Fruit fly (Drosophila melanogaster) whole organism, embryonic: ENCODE data around the gene Cdc7.

Experiments
- Abd-B ChIP-seq: fragments of 200-800 bp; sonication (Bioruptor generic); optimal IDR thresholded peaks from 2 replicates; lab custom pipeline; 2018; ENCODE audit warnings: missing biosample characterization, mild to moderate bottlenecking, missing genetic modification characterization, moderate library complexity
- CG10274 ChIP-seq: fragments of 200-800 bp; sonication (Bioruptor generic); optimal IDR thresholded peaks from 3 replicates; lab custom pipeline; 2017; ENCODE audit warnings: missing biosample characterization, mild to moderate bottlenecking, missing genetic modification characterization
- CG10431 ChIP-seq: fragments of 200-800 bp; sonication (Bioruptor generic); optimal IDR thresholded peaks from 3 replicates; lab custom pipeline; 2018; ENCODE audit warnings: missing biosample characterization, mild to moderate bottlenecking, missing genetic modification characterization
- CG10565 ChIP-seq: fragments of 200-800 bp; sonication (Bioruptor generic); optimal IDR thresholded peaks from 3 replicates; lab custom pipeline; 2016; ENCODE audit warnings: missing biosample characterization, mild to moderate bottlenecking, missing genetic modification characterization
- CG12236 ChIP-seq: fragments of 200-800 bp; sonication (Bioruptor generic); optimal IDR thresholded peaks from 2 replicates; lab custom pipeline; 2016; ENCODE audit warnings: missing biosample characterization, missing genetic modification characterization
- CG13894 ChIP-seq: fragments of 200-800 bp; sonication (Bioruptor generic); optimal IDR thresholded peaks from 3 replicates; lab custom pipeline; 2018; ENCODE audit warnings: missing biosample characterization, mild to moderate bottlenecking, missing genetic modification characterization, moderate library complexity
- CG14014 ChIP-seq: fragments of 200-800 bp; sonication (Bioruptor generic); IDR thresholded peaks from 2 replicates; pipeline ENCODE4 v1.3.6; 2022; ENCODE audit warnings: missing biosample characterization, missing genetic modification characterization
- CG2129 ChIP-seq: fragments of 200-800 bp; sonication (Bioruptor generic); IDR thresholded peaks from 2 replicates; pipeline ENCODE4 v1.3.6; 2022; ENCODE audit warnings: missing biosample characterization, missing genetic modification characterization; ENCODE audit not compliant: partially characterized antibody
- CG30020 ChIP-seq: fragments of 200-800 bp; optimal IDR thresholded peaks from 2 replicates; lab custom pipeline; 2019; ENCODE audit warnings: missing biosample characterization, mild to moderate bottlenecking, missing genetic modification characterization, moderate library complexity
- CG3163 ChIP-seq: fragments of 200-800 bp; sonication (Bioruptor generic); optimal IDR thresholded peaks from 3 replicates; lab custom pipeline; 2016; ENCODE audit warnings: missing biosample characterization, missing genetic modification characterization
- CG4404 ChIP-seq: fragments of 200-800 bp; sonication (Bioruptor generic); IDR thresholded peaks from 2 replicates; pipeline ENCODE4 v1.3.6; 2022; ENCODE audit warnings: missing biosample characterization, missing genetic modification characterization
- CG6683 ChIP-seq: fragments of 200-800 bp; sonication (Bioruptor generic); optimal IDR thresholded peaks from 2 replicates; lab custom pipeline; 2017; ENCODE audit warnings: missing biosample characterization, mild to moderate bottlenecking, missing genetic modification characterization, missing genetic modification reagents
- CG7357 ChIP-seq: fragments of 200-800 bp; sonication (Bioruptor generic); IDR thresholded peaks from 3 replicates; pipeline ENCODE4 v1.3.6; 2022; ENCODE audit warnings: missing biosample characterization, missing genetic modification characterization
- CG7987 ChIP-seq: fragments of 200-800 bp; sonication (Bioruptor generic); optimal IDR thresholded peaks from 2 replicates; lab custom pipeline; 2018; ENCODE audit warnings: missing biosample characterization, mild to moderate bottlenecking, missing genetic modification characterization, moderate library complexity
- CG9609 ChIP-seq: fragments of 200-800 bp; sonication (Bioruptor generic); optimal IDR thresholded peaks from 3 replicates; lab custom pipeline; 2016; ENCODE audit warnings: missing biosample characterization, missing genetic modification characterization
- CkIIα-i1 ChIP-seq: fragments of 200-800 bp; sonication (Bioruptor generic); IDR thresholded peaks from 2 replicates; pipeline ENCODE4 v1.3.6; 2022; ENCODE audit warnings: missing biosample characterization, missing genetic modification characterization
- D19B ChIP-seq: fragments of 200-800 bp; sonication (Bioruptor generic); optimal IDR thresholded peaks from 2 replicates; lab custom pipeline; 2017; ENCODE audit warnings: missing biosample characterization, mild to moderate bottlenecking, missing genetic modification characterization
- Dp ChIP-seq: fragments of 200-800 bp; sonication (Bioruptor generic); optimal IDR thresholded peaks from 2 replicates; lab custom pipeline; 2018; ENCODE audit warnings: missing biosample characterization, mild to moderate bottlenecking, missing genetic modification characterization, moderate library complexity
- Gug ChIP-seq: fragments of 200-800 bp; sonication (Bioruptor generic); IDR thresholded peaks from 4 replicates; pipeline ENCODE4 v1.3.6; 2022; ENCODE audit warnings: missing biosample characterization, missing genetic modification characterization
- HHEX ChIP-seq: fragments of 200-800 bp; sonication (Bioruptor generic); optimal IDR thresholded peaks from 3 replicates; lab custom pipeline; 2017; ENCODE audit warnings: missing biosample characterization, mild to moderate bottlenecking, missing genetic modification characterization, missing genetic modification reagents
- Hr78 ChIP-seq, 2 experiments: fragments of 200-800 bp in 1 of 2; fragments of >200 bp in 1 of 2; sonication (Bioruptor generic) in 1 of 2; optimal IDR thresholded peaks; 2 replicates each; lab custom pipeline; 2017 to 2019; ENCODE audit warnings: missing biosample characterization in 2 of 2, missing genetic modification characterization in 2 of 2, mild to moderate bottlenecking in 1 of 2, moderate library complexity in 1 of 2
- Hsf ChIP-seq: fragments of 200-800 bp; sonication (Bioruptor generic); optimal IDR thresholded peaks from 3 replicates; lab custom pipeline; 2016; ENCODE audit warnings: missing biosample characterization, missing genetic modification characterization
- Mad ChIP-seq: fragments of 200-800 bp; sonication (Bioruptor generic); optimal IDR thresholded peaks from 2 replicates; lab custom pipeline; 2016; ENCODE audit warnings: missing biosample characterization, missing genetic modification characterization
- Neu2 ChIP-seq: fragments of 200-800 bp; sonication (Bioruptor generic); optimal IDR thresholded peaks from 3 replicates; lab custom pipeline; 2016; ENCODE audit warnings: missing biosample characterization, missing genetic modification characterization, borderline replicate concordance
- NfI ChIP-seq: fragments of 200-800 bp; sonication (Bioruptor generic); optimal IDR thresholded peaks from 3 replicates; lab custom pipeline; 2018; ENCODE audit warnings: missing biosample characterization, mild to moderate bottlenecking, missing genetic modification characterization, moderate library complexity
- Ssrp ChIP-seq: fragments of 200-800 bp; sonication (Bioruptor generic); optimal IDR thresholded peaks from 2 replicates; lab custom pipeline; 2018; ENCODE audit warnings: missing biosample characterization, mild to moderate bottlenecking, missing genetic modification characterization, moderate library complexity
- aop ChIP-seq: fragments of 200-800 bp; sonication (Bioruptor generic); IDR thresholded peaks from 2 replicates; pipeline ENCODE4 v1.3.6; 2022; ENCODE audit warnings: missing biosample characterization, missing genetic modification characterization
- br ChIP-seq: fragments of >200 bp; optimal IDR thresholded peaks from 2 replicates; lab custom pipeline; 2017
- caup ChIP-seq: fragments of 200-800 bp; sonication (Bioruptor generic); optimal IDR thresholded peaks from 3 replicates; lab custom pipeline; 2017; ENCODE audit warnings: missing biosample characterization, mild to moderate bottlenecking, missing genetic modification characterization, moderate library complexity; ENCODE audit not compliant: severe bottlenecking
- exex ChIP-seq: fragments of 200-800 bp; sonication (Bioruptor generic); optimal IDR thresholded peaks from 4 replicates; lab custom pipeline; 2018; ENCODE audit warnings: missing biosample characterization, mild to moderate bottlenecking, missing genetic modification characterization, moderate library complexity
- fd102C ChIP-seq: fragments of 200-800 bp; sonication (Bioruptor generic); optimal IDR thresholded peaks from 2 replicates; lab custom pipeline; 2018; ENCODE audit warnings: missing biosample characterization, mild to moderate bottlenecking, missing genetic modification characterization, moderate library complexity
- fd3F ChIP-seq: fragments of 200-800 bp; sonication (Bioruptor generic); optimal IDR thresholded peaks from 2 replicates; lab custom pipeline; 2018; ENCODE audit warnings: missing biosample characterization, mild to moderate bottlenecking, missing genetic modification characterization, moderate library complexity
- gro ChIP-seq: fragments of 200-800 bp; sonication (Bioruptor generic); optimal IDR thresholded peaks from 2 replicates; lab custom pipeline; 2016; ENCODE audit warnings: missing biosample characterization, missing genetic modification characterization
- hb ChIP-seq: fragments of 200-800 bp; sonication (Bioruptor generic); IDR thresholded peaks from 3 replicates; pipeline ENCODE4 v1.3.6; 2022; ENCODE audit warnings: missing biosample characterization, missing genetic modification characterization; ENCODE audit not compliant: partially characterized antibody
- hkb ChIP-seq, 2 experiments: fragments of 200-800 bp in 1 of 2; fragments of >200 bp in 1 of 2; sonication (Bioruptor generic) in 1 of 2; IDR thresholded peaks in 1 of 2; optimal IDR thresholded peaks in 1 of 2; 2 replicates each; pipeline versions ENCODE4 v1.3.6 to Lab custom; 2017 to 2022; ENCODE audit warnings: missing biosample characterization in 1 of 2, missing genetic modification characterization in 1 of 2
- ind ChIP-seq: fragments of 200-800 bp; sonication (Bioruptor generic); optimal IDR thresholded peaks from 3 replicates; lab custom pipeline; 2016; ENCODE audit warnings: missing biosample characterization, missing genetic modification characterization
- lilli ChIP-seq: fragments of 200-800 bp; sonication (Bioruptor generic); optimal IDR thresholded peaks from 3 replicates; lab custom pipeline; 2016; ENCODE audit warnings: missing biosample characterization, missing genetic modification characterization
- mam ChIP-seq: fragments of 200-800 bp; sonication (Bioruptor generic); optimal IDR thresholded peaks from 3 replicates; lab custom pipeline; 2016; ENCODE audit warnings: missing biosample characterization, missing genetic modification characterization
- nom ChIP-seq: fragments of 200-800 bp; sonication (Bioruptor generic); optimal IDR thresholded peaks from 2 replicates; lab custom pipeline; 2017; ENCODE audit warnings: missing biosample characterization, missing genetic modification characterization, mild to moderate bottlenecking, moderate library complexity, missing genetic modification reagents
- peb ChIP-seq: fragments of 200-800 bp; sonication (Bioruptor generic); IDR thresholded peaks from 2 replicates; pipeline ENCODE4 v1.3.6; 2022; ENCODE audit warnings: missing biosample characterization, missing genetic modification characterization
- sug ChIP-seq: fragments of 200-800 bp; optimal IDR thresholded peaks from 2 replicates; lab custom pipeline; 2019; ENCODE audit warnings: missing biosample characterization, mild to moderate bottlenecking, missing genetic modification characterization, moderate library complexity
- tgo ChIP-seq: fragments of 200-800 bp; sonication (Bioruptor generic); IDR thresholded peaks from 3 replicates; pipeline ENCODE4 v1.3.6; 2022; ENCODE audit warnings: missing biosample characterization, missing genetic modification characterization
- tll ChIP-seq, 2 experiments: fragments of 200-800 bp in 1 of 2; fragments of >200 bp in 1 of 2; sonication (Bioruptor generic) in 1 of 2; optimal IDR thresholded peaks; 2 replicates each; lab custom pipeline; 2017 to 2019; ENCODE audit warnings: missing biosample characterization in 2 of 2, missing genetic modification characterization in 2 of 2, mild to moderate bottlenecking in 1 of 2, moderate library complexity in 1 of 2
- toy ChIP-seq: fragments of 200-800 bp; sonication (Bioruptor generic); IDR thresholded peaks from 2 replicates; pipeline ENCODE4 v1.3.6; 2022; ENCODE audit warnings: missing biosample characterization, missing genetic modification characterization
- trem ChIP-seq: fragments of 200-800 bp; optimal IDR thresholded peaks from 3 replicates; lab custom pipeline; 2019; ENCODE audit warnings: missing biosample characterization, mild to moderate bottlenecking, missing genetic modification characterization, moderate library complexity
- ttk ChIP-seq: fragments of 200-800 bp; sonication (Bioruptor generic); IDR thresholded peaks from 2 replicates; pipeline ENCODE4 v2.1.2; 2022; ENCODE audit warnings: missing biosample characterization, missing genetic modification characterization
- tup ChIP-seq: fragments of 200-800 bp; sonication (Bioruptor generic); optimal IDR thresholded peaks from 2 replicates; lab custom pipeline; 2016; ENCODE audit warnings: missing biosample characterization, mild to moderate bottlenecking, missing genetic modification characterization, moderate library complexity
- twi ChIP-seq: fragments of 200-800 bp; optimal IDR thresholded peaks from 2 replicates; lab custom pipeline; 2019; ENCODE audit warnings: missing biosample characterization, mild to moderate bottlenecking, missing genetic modification characterization, moderate library complexity
- unpg ChIP-seq: fragments of 200-800 bp; sonication (Bioruptor generic); optimal IDR thresholded peaks from 3 replicates; lab custom pipeline; 2018; ENCODE audit warnings: missing biosample characterization, mild to moderate bottlenecking, missing genetic modification characterization, moderate library complexity
- z ChIP-seq: fragments of 200-800 bp; sonication (Bioruptor generic); IDR thresholded peaks from 3 replicates; pipeline ENCODE4 v1.3.6; 2022; ENCODE audit warnings: missing biosample characterization, missing genetic modification characterization

Cdc7 gene

dm6 chrX:6615476-6615875 lies 38.9 kb upstream of the Cdc7 start (continued):
- TF ChIP-seq fd3F (GFP tag; lab: Kevin White, UChicago) (no peak), CkIIα-i1 (no peak), Hsf (GFP tag; lab: Kevin White, UChicago) (peak; percentile 39), ind (GFP tag; lab: Kevin White, UChicago) (peak; percentile 22), CG7987 (GFP tag; lab: Kevin White, UChicago) (no peak), aop (GFP tag; lab: Robert Waterston, UW) (no peak), HHEX (GFP tag; lab: Kevin White, UChicago) (no peak), gro (GFP tag; lab: Kevin White, UChicago) (no peak), CG30020 (tag; lab: Kevin White, UChicago) (no peak), br (no peak), caup (GFP tag; lab: Kevin White, UChicago) (no peak), toy (GFP tag; lab: Robert Waterston, UW) (no peak), CG13894 (tag; lab: Kevin White, UChicago) (no peak), tgo (GFP tag; lab: Robert Waterston, UW) (peak; percentile 46; the same call in 2 of the 3 replicates), nom (GFP tag; lab: Kevin White, UChicago) (no peak), Abd-B (GFP tag; lab: Kevin White, UChicago) (no peak), CG4404 (GFP tag; lab: Robert Waterston, UW) (peak; percentile 60), twi (tag; lab: Kevin White, UChicago) (peak; percentile 11), trem (tag; lab: Kevin White, UChicago) (peak; percentile 15), CG10274 (GFP tag; lab: Kevin White, UChicago) (no peak), exex (tag; lab: Kevin White, UChicago) (no peak), CG10565 (GFP tag; lab: Kevin White, UChicago) (no peak), Gug (GFP tag; lab: Robert Waterston, UW) (peak; percentile 69; the same call in 2 of the 4 replicates), CG7357 (GFP tag; lab: Robert Waterston, UW) (peak; percentile 65; the same call in 1 of the 3 replicates), NfI (GFP tag; lab: Kevin White, UChicago) (no peak), fd102C (GFP tag; lab: Kevin White, UChicago) (no peak), tll (GFP tag; optimal IDR thresholded peaks at IDR 0.05; lab: Kevin White, UChicago) (no peak), CG14014 (GFP tag; lab: Robert Waterston, UW) (no peak), CG6683 (GFP tag; lab: Kevin White, UChicago) (no peak), tup (GFP tag; lab: Kevin White, UChicago) (no peak), CG3163 (GFP tag; lab: Kevin White, UChicago) (no peak), hkb (optimal IDR thresholded peaks at IDR 0.05; lab: Kevin White, UChicago) (no peak), hkb (GFP tag; IDR thresholded peaks at IDR 0.05; lab: Robert Waterston, UW) (peak; percentile 57; the same call in 1 of the 2 replicates), CG10431 (GFP tag; lab: Kevin White, UChicago) (no peak), sug (tag; lab: Kevin White, UChicago) (no peak), Hr78 (GFP tag; optimal IDR thresholded peaks at IDR 0.05; lab: Kevin White, UChicago) (no peak), z (GFP tag; lab: Robert Waterston, UW) (no peak), CG9609 (GFP tag; lab: Kevin White, UChicago) (no peak), unpg (peak; percentile 35), Dp (no peak), Ssrp (tag; lab: Kevin White, UChicago) (peak; percentile 75), lilli (GFP tag; lab: Kevin White, UChicago) (peak; percentile 36), D19B (GFP tag; lab: Kevin White, UChicago) (no peak), ttk (GFP tag; lab: Robert Waterston, UW) (peak; percentile 57), Neu2 (GFP tag; lab: Kevin White, UChicago) (no peak), peb (GFP tag; lab: Robert Waterston, UW) (peak; percentile 44; the same call in 1 of the 2 replicates), Mad (GFP tag; lab: Kevin White, UChicago) (no peak), mam (GFP tag; lab: Kevin White, UChicago) (peak; percentile 46), hb (no peak), CG12236 (GFP tag; lab: Kevin White, UChicago) (no peak), CG2129 (GFP tag; lab: Robert Waterston, UW) (no peak)
